Fruit fly (Drosophila melanogaster) whole organism, embryonic: ENCODE results near the gene Rrp5.

Source experiments
- BEAF-32 ChIP-seq: fragments of 200-800 bp; sonication (Bioruptor generic); optimal IDR thresholded peaks from 3 replicates; lab custom pipeline; 2017; ENCODE audit warnings: missing biosample characterization, missing genetic modification characterization, mild to moderate bottlenecking, moderate library complexity, missing genetic modification reagents
- BtbVII ChIP-seq: fragments of 200-800 bp; sonication (Bioruptor generic); optimal IDR thresholded peaks from 3 replicates; lab custom pipeline; 2017; ENCODE audit warnings: missing biosample characterization, mild to moderate bottlenecking, missing genetic modification characterization
- CG1024 ChIP-seq: fragments of 200-800 bp; sonication (Bioruptor generic); IDR thresholded peaks from 2 replicates; pipeline ENCODE4 v1.3.6; 2022; ENCODE audit warnings: missing biosample characterization, missing genetic modification characterization
- CG12236 ChIP-seq: fragments of 200-800 bp; sonication (Bioruptor generic); optimal IDR thresholded peaks from 2 replicates; lab custom pipeline; 2016; ENCODE audit warnings: missing biosample characterization, missing genetic modification characterization
- CG12391 ChIP-seq: fragments of 200-800 bp; sonication (Bioruptor generic); optimal IDR thresholded peaks from 3 replicates; lab custom pipeline; 2018; ENCODE audit warnings: missing biosample characterization, mild to moderate bottlenecking, missing genetic modification characterization, moderate library complexity
- CG12659 ChIP-seq: fragments of 200-800 bp; sonication (Bioruptor generic); optimal IDR thresholded peaks from 3 replicates; lab custom pipeline; 2017; ENCODE audit warnings: mild to moderate bottlenecking, missing biosample characterization, missing genetic modification reagents, missing genetic modification characterization
- CG14710 ChIP-seq: fragments of 200-800 bp; sonication (Bioruptor generic); optimal IDR thresholded peaks from 3 replicates; lab custom pipeline; 2019; ENCODE audit warnings: missing biosample characterization, mild to moderate bottlenecking, missing genetic modification characterization, moderate library complexity
- CG1529 ChIP-seq: fragments of 200-800 bp; sonication (Bioruptor generic); optimal IDR thresholded peaks from 3 replicates; lab custom pipeline; 2018; ENCODE audit warnings: missing biosample characterization, missing genetic modification characterization
- CG16815 ChIP-seq: fragments of 200-800 bp; sonication (Bioruptor generic); optimal IDR thresholded peaks from 3 replicates; lab custom pipeline; 2017; ENCODE audit warnings: missing biosample characterization, mild to moderate bottlenecking, missing genetic modification characterization
- CG17186 ChIP-seq: fragments of 200-800 bp; sonication (Bioruptor generic); optimal IDR thresholded peaks from 3 replicates; lab custom pipeline; 2017; ENCODE audit warnings: missing biosample characterization, missing genetic modification reagents, missing genetic modification characterization
- CG2875 ChIP-seq: fragments of 200-800 bp; sonication (Bioruptor generic); optimal IDR thresholded peaks from 2 replicates; lab custom pipeline; 2017; ENCODE audit warnings: missing biosample characterization, mild to moderate bottlenecking, missing genetic modification characterization, missing genetic modification reagents
- CG2889 ChIP-seq: fragments of 200-800 bp; sonication (Bioruptor generic); IDR thresholded peaks from 3 replicates; pipeline ENCODE4 v1.3.6; 2022; ENCODE audit warnings: missing biosample characterization, missing genetic modification characterization
- CG31224 ChIP-seq: fragments of 200-800 bp; sonication (Bioruptor generic); IDR thresholded peaks from 2 replicates; pipeline ENCODE4 v1.3.6; 2022; ENCODE audit warnings: missing biosample characterization, missing genetic modification characterization
- CG31441 ChIP-seq: fragments of 200-800 bp; sonication (Bioruptor generic); IDR thresholded peaks from 2 replicates; pipeline ENCODE4 v1.3.6; 2022; ENCODE audit warnings: missing biosample characterization, missing genetic modification characterization
- CG34376 ChIP-seq: fragments of 200-800 bp; sonication (Bioruptor generic); optimal IDR thresholded peaks from 2 replicates; lab custom pipeline; 2018; ENCODE audit warnings: missing biosample characterization, mild to moderate bottlenecking, missing genetic modification characterization
- CG4730 ChIP-seq: fragments of 200-800 bp; sonication (Bioruptor generic); IDR thresholded peaks from 2 replicates; pipeline ENCODE4 v1.3.6; 2022; ENCODE audit warnings: missing biosample characterization, missing genetic modification characterization
- CG5180 ChIP-seq: fragments of 200-800 bp; sonication (Bioruptor generic); optimal IDR thresholded peaks from 3 replicates; lab custom pipeline; 2017; ENCODE audit warnings: missing biosample characterization, missing genetic modification characterization, mild to moderate bottlenecking, moderate library complexity, missing genetic modification reagents
- CG6654 ChIP-seq: fragments of 200-800 bp; sonication (Bioruptor generic); optimal IDR thresholded peaks from 2 replicates; lab custom pipeline; 2017; ENCODE audit warnings: missing biosample characterization, mild to moderate bottlenecking, missing genetic modification characterization
- CG8359 ChIP-seq: fragments of 200-800 bp; sonication (Bioruptor generic); optimal IDR thresholded peaks from 2 replicates; lab custom pipeline; 2017; ENCODE audit warnings: missing biosample characterization, mild to moderate bottlenecking, missing genetic modification characterization, borderline replicate concordance
- CG8924 ChIP-seq: fragments of 200-800 bp; optimal IDR thresholded peaks from 3 replicates; lab custom pipeline; 2019; ENCODE audit warnings: missing biosample characterization, mild to moderate bottlenecking, missing genetic modification characterization, moderate library complexity
- CG9215 ChIP-seq: fragments of 200-800 bp; sonication (Bioruptor generic); IDR thresholded peaks from 2 replicates; pipeline ENCODE4 v1.3.6; 2022; ENCODE audit warnings: missing biosample characterization, missing genetic modification characterization
- CG9437 ChIP-seq: fragments of 200-800 bp; sonication (Bioruptor generic); optimal IDR thresholded peaks from 2 replicates; lab custom pipeline; 2018; ENCODE audit warnings: missing biosample characterization, mild to moderate bottlenecking, missing genetic modification characterization
- CG9727 ChIP-seq: fragments of 200-800 bp; sonication (Bioruptor generic); optimal IDR thresholded peaks from 3 replicates; lab custom pipeline; 2017; ENCODE audit warnings: missing biosample characterization, mild to moderate bottlenecking, missing genetic modification characterization
- CG9797 ChIP-seq: fragments of 200-800 bp; sonication (Bioruptor generic); optimal IDR thresholded peaks from 3 replicates; lab custom pipeline; 2018; ENCODE audit warnings: missing biosample characterization, mild to moderate bottlenecking, missing genetic modification characterization
- D ChIP-seq, 2 experiments: fragments of 200-800 bp in 1 of 2; fragments of >200 bp in 1 of 2; sonication (Bioruptor generic) in 1 of 2; optimal IDR thresholded peaks; 2 replicates in 1 of 2; 3 replicates in 1 of 2; lab custom pipeline; 2017; ENCODE audit warnings: mild to moderate bottlenecking in 1 of 2, missing biosample characterization in 1 of 2, missing genetic modification characterization in 1 of 2, missing genetic modification reagents in 1 of 2
- D19B ChIP-seq: fragments of 200-800 bp; sonication (Bioruptor generic); optimal IDR thresholded peaks from 2 replicates; lab custom pipeline; 2017; ENCODE audit warnings: missing biosample characterization, mild to moderate bottlenecking, missing genetic modification characterization
- Dll ChIP-seq: fragments of 200-800 bp; sonication (Bioruptor generic); IDR thresholded peaks from 4 replicates; pipeline ENCODE4 v1.3.6; 2022; ENCODE audit warnings: missing biosample characterization, missing genetic modification characterization; ENCODE audit not compliant: partially characterized antibody
- HLHmδ ChIP-seq: fragments of 200-800 bp; sonication (Bioruptor generic); optimal IDR thresholded peaks from 2 replicates; lab custom pipeline; 2018; ENCODE audit warnings: missing biosample characterization, mild to moderate bottlenecking, missing genetic modification characterization, moderate library complexity
- Hmr ChIP-seq: fragments of 200-800 bp; sonication (Bioruptor generic); optimal IDR thresholded peaks from 3 replicates; lab custom pipeline; 2017; ENCODE audit warnings: mild to moderate bottlenecking, missing biosample characterization, missing genetic modification reagents, missing genetic modification characterization
- Spps ChIP-seq: fragments of 200-800 bp; sonication (Bioruptor generic); optimal IDR thresholded peaks from 2 replicates; lab custom pipeline; 2018; ENCODE audit warnings: missing biosample characterization, mild to moderate bottlenecking, missing genetic modification characterization
- Trl ChIP-seq, 3 experiments: fragments of >200 bp in 2 of 3; fragments of 200-800 bp in 1 of 3; sonication (Bioruptor generic) in 1 of 3; optimal IDR thresholded peaks; 2 replicates in 1 of 3; 3 replicates in 2 of 3; lab custom pipeline; 2016 to 2017; ENCODE audit warnings: missing biosample characterization in 1 of 3, missing genetic modification characterization in 1 of 3
- ac ChIP-seq: fragments of 200-800 bp; sonication (Bioruptor generic); optimal IDR thresholded peaks from 3 replicates; lab custom pipeline; 2017; ENCODE audit warnings: missing biosample characterization, mild to moderate bottlenecking, missing genetic modification characterization
- chinmo ChIP-seq: fragments of 200-800 bp; sonication (Bioruptor generic); IDR thresholded peaks from 4 replicates; pipeline ENCODE4 v1.3.6; 2022; ENCODE audit warnings: missing biosample characterization, missing genetic modification characterization; ENCODE audit not compliant: partially characterized antibody
- crc ChIP-seq: fragments of 200-800 bp; sonication (Bioruptor generic); optimal IDR thresholded peaks from 2 replicates; lab custom pipeline; 2016; ENCODE audit warnings: missing biosample characterization, missing genetic modification characterization
- dmrt99B ChIP-seq: fragments of 200-800 bp; sonication (Bioruptor generic); optimal IDR thresholded peaks from 2 replicates; lab custom pipeline; 2018; ENCODE audit warnings: missing biosample characterization, mild to moderate bottlenecking, missing genetic modification characterization, moderate library complexity
- en ChIP-seq: fragments of 200-800 bp; sonication (Bioruptor generic); optimal IDR thresholded peaks from 2 replicates; lab custom pipeline; 2016; ENCODE audit warnings: missing biosample characterization, missing genetic modification characterization
- fd102C ChIP-seq: fragments of 200-800 bp; sonication (Bioruptor generic); optimal IDR thresholded peaks from 2 replicates; lab custom pipeline; 2018; ENCODE audit warnings: missing biosample characterization, mild to moderate bottlenecking, missing genetic modification characterization, moderate library complexity
- fd96Cb ChIP-seq: fragments of 200-800 bp; sonication (Bioruptor generic); optimal IDR thresholded peaks from 2 replicates; lab custom pipeline; 2018; ENCODE audit warnings: missing biosample characterization, mild to moderate bottlenecking, missing genetic modification characterization, moderate library complexity
- fru ChIP-seq: fragments of >200 bp; optimal IDR thresholded peaks from 2 replicates; lab custom pipeline; 2017
- gem ChIP-seq: fragments of 200-800 bp; sonication (Bioruptor generic); optimal IDR thresholded peaks from 2 replicates; lab custom pipeline; 2019; ENCODE audit warnings: missing biosample characterization, mild to moderate bottlenecking, missing genetic modification characterization, moderate library complexity
- kah ChIP-seq: fragments of 200-800 bp; sonication (Bioruptor generic); optimal IDR thresholded peaks from 2 replicates; lab custom pipeline; 2018; ENCODE audit warnings: missing biosample characterization, mild to moderate bottlenecking, missing genetic modification characterization
- knrl ChIP-seq: fragments of 200-800 bp; sonication (Bioruptor generic); IDR thresholded peaks from 3 replicates; pipeline ENCODE4 v1.3.6; 2022; ENCODE audit warnings: missing biosample characterization, missing genetic modification characterization; ENCODE audit not compliant: partially characterized antibody
- mld ChIP-seq: fragments of 200-800 bp; sonication (Bioruptor generic); IDR thresholded peaks from 3 replicates; pipeline ENCODE4 v1.3.6; 2022; ENCODE audit warnings: missing biosample characterization, missing genetic modification characterization; ENCODE audit not compliant: partially characterized antibody
- phol ChIP-seq: fragments of 200-800 bp; sonication (Bioruptor generic); optimal IDR thresholded peaks from 3 replicates; lab custom pipeline; 2018; ENCODE audit warnings: missing biosample characterization, mild to moderate bottlenecking, missing genetic modification characterization, moderate library complexity
- rib ChIP-seq: fragments of 200-800 bp; sonication (Bioruptor generic); IDR thresholded peaks from 2 replicates; pipeline ENCODE4 v1.3.6; 2022; ENCODE audit warnings: missing biosample characterization, missing genetic modification characterization
- ro ChIP-seq: fragments of 200-800 bp; sonication (Bioruptor generic); IDR thresholded peaks from 2 replicates; pipeline ENCODE4 v1.3.6; 2022; ENCODE audit warnings: missing biosample characterization, missing genetic modification characterization
- sens-2 ChIP-seq: fragments of 200-800 bp; sonication (Bioruptor generic); IDR thresholded peaks from 2 replicates; pipeline ENCODE4 v1.3.6; 2022; ENCODE audit warnings: missing biosample characterization, missing genetic modification characterization
- twi ChIP-seq: fragments of 200-800 bp; optimal IDR thresholded peaks from 2 replicates; lab custom pipeline; 2019; ENCODE audit warnings: missing biosample characterization, mild to moderate bottlenecking, missing genetic modification characterization, moderate library complexity
- wek ChIP-seq: fragments of 200-800 bp; sonication (Bioruptor generic); optimal IDR thresholded peaks from 3 replicates; lab custom pipeline; 2018; ENCODE audit warnings: missing biosample characterization, mild to moderate bottlenecking, missing genetic modification characterization, moderate library complexity

Gene Rrp5

dm6 chr3R:24293171-24293570, 39.9 kb downstream of the Rrp5 start (continued):
- TF ChIP-seq knrl (GFP tag; lab: Robert Waterston, UW) (no peak), kah (GFP tag; lab: Kevin White, UChicago) (no peak), CG31224 (GFP tag; lab: Robert Waterston, UW) (no peak), D19B (no peak), CG2889 (GFP tag; lab: Robert Waterston, UW) (no peak), CG6654 (GFP tag; lab: Kevin White, UChicago) (no peak), D (optimal IDR thresholded peaks at IDR 0.05; lab: Kevin White, UChicago) (no peak), D (GFP tag; optimal IDR thresholded peaks at IDR 0.05; lab: Kevin White, UChicago) (peak; percentile 46), en (GFP tag; lab: Kevin White, UChicago) (no peak), Trl (optimal IDR thresholded peaks at IDR 0.05; lab: Kevin White, UChicago) (no peak), Trl (GFP tag; optimal IDR thresholded peaks at IDR 0.05; lab: Kevin White, UChicago) (no peak), CG1024 (no peak), chinmo (GFP tag; lab: Robert Waterston, UW) (no peak), CG14710 (peak; percentile 71), CG2875 (GFP tag; lab: Kevin White, UChicago) (peak; percentile 62), fru (no peak), rib (GFP tag; lab: Robert Waterston, UW) (no peak), crc (no peak), fd102C (GFP tag; lab: Kevin White, UChicago) (no peak), HLHmδ (GFP tag; lab: Kevin White, UChicago) (peak; percentile 52), BtbVII (GFP tag; lab: Kevin White, UChicago) (no peak), Hmr (no peak), CG12659 (no peak), BEAF-32 (GFP tag; lab: Kevin White, UChicago) (no peak), CG12236 (GFP tag; lab: Kevin White, UChicago) (no peak), CG5180 (GFP tag; lab: Kevin White, UChicago) (peak; percentile 42), twi (tag; lab: Kevin White, UChicago) (no peak), CG9797 (GFP tag; lab: Kevin White, UChicago) (peak; percentile 15), CG1529 (GFP tag; lab: Kevin White, UChicago) (peak; percentile 53), Dll (GFP tag; lab: Robert Waterston, UW) (no peak), wek (GFP tag; lab: Kevin White, UChicago) (peak; percentile 61), CG9727 (GFP tag; lab: Kevin White, UChicago) (peak; percentile 8), CG31441 (GFP tag; lab: Robert Waterston, UW) (peak; percentile 58; the same call in 1 of the 2 replicates), CG17186 (GFP tag; lab: Kevin White, UChicago) (peak; percentile 23), CG34376 (GFP tag; lab: Kevin White, UChicago) (no peak), sens-2 (GFP tag; lab: Robert Waterston, UW) (no peak), CG9437 (no peak), Spps (tag; lab: Kevin White, UChicago) (peak; percentile 51), CG8359 (GFP tag; lab: Kevin White, UChicago) (peak; percentile 60), phol (tag; lab: Kevin White, UChicago) (no peak), mld (GFP tag; lab: Robert Waterston, UW) (no peak), CG8924 (peak; percentile 22), gem (peak; percentile 38), CG16815 (GFP tag; lab: Kevin White, UChicago) (no peak), CG9215 (GFP tag; lab: Robert Waterston, UW) (no peak), CG12391 (tag; lab: Kevin White, UChicago) (no peak), ro (GFP tag; lab: Robert Waterston, UW) (no peak), ac (GFP tag; lab: Kevin White, UChicago) (peak; percentile 18), fd96Cb (tag; lab: Kevin White, UChicago) (peak; percentile 25), dmrt99B (tag; lab: Kevin White, UChicago) (peak; percentile 11), CG4730 (GFP tag; lab: Robert Waterston, UW) (no peak)
